Worm (Caenorhabditis elegans) whole organism, L4/young adult: ENCODE measurements around the gene doxa-1.

ENCODE experiments used
- W03F9.2 ChIP-seq: fragments of 150-350 bp; optimal IDR thresholded peaks from 2 replicates; lab custom pipeline; 2014; ENCODE audit warnings: missing biosample characterization, missing genetic modification characterization
- dao-5 ChIP-seq: sonication (generic microtip); optimal IDR thresholded peaks from 2 replicates; lab custom pipeline; 2016; ENCODE audit warnings: missing genotype, missing genetic modification characterization, moderate library complexity, missing compliant biosample characterization
- him-1 ChIP-seq: sonication (generic microtip); optimal IDR thresholded peaks from 2 replicates; lab custom pipeline; 2016; ENCODE audit warnings: missing genotype, missing genetic modification reagents, missing genetic modification characterization, missing compliant biosample characterization

ce11 chrIII:8551705-8552104, 29.2 kb upstream of the doxa-1 start:
- TF ChIP-seq dao-5 (tag; lab: Kevin White, UChicago) (no peak), him-1 (tag; lab: Kevin White, UChicago) (no peak), W03F9.2 (tag; lab: Kevin White, UChicago) (no peak)
